Fruit fly (Drosophila melanogaster) whole organism, wandering third instar larva: Measurements from ENCODE around the gene CAH8.

Experiments used
- Abd-B ChIP-seq: fragments of >200 bp; optimal IDR thresholded peaks from 2 replicates; lab custom pipeline; 2017; ENCODE audit warnings: missing biosample characterization, missing genetic modification characterization
- CG32264 ChIP-seq: fragments of 200-800 bp; sonication (Bioruptor generic); optimal IDR thresholded peaks from 2 replicates; lab custom pipeline; 2016; ENCODE audit warnings: missing biosample characterization, missing genetic modification characterization
- CG9705 ChIP-seq: fragments of 200-800 bp; sonication (Bioruptor generic); optimal IDR thresholded peaks from 2 replicates; lab custom pipeline; 2018; ENCODE audit warnings: missing biosample characterization, mild to moderate bottlenecking, missing genetic modification characterization
- Dfd ChIP-seq: fragments of >200 bp; optimal IDR thresholded peaks from 2 replicates; lab custom pipeline; 2017; ENCODE audit warnings: missing biosample characterization, missing genetic modification characterization
- Dif ChIP-seq: fragments of 200-275, 200-300 bp; sonication (Bioruptor generic); optimal IDR thresholded peaks from 2 replicates; lab custom pipeline; 2018; ENCODE audit warnings: missing biosample characterization, missing genetic modification characterization; ENCODE audit not compliant: partially characterized antibody
- GATAd ChIP-seq: sonication (Bioruptor generic); optimal IDR thresholded peaks from 2 replicates; lab custom pipeline; 2016; ENCODE audit warnings: missing biosample characterization, missing genetic modification characterization
- HLH106 ChIP-seq: fragments of 200-800 bp; optimal IDR thresholded peaks from 3 replicates; lab custom pipeline; 2019; ENCODE audit warnings: missing biosample characterization, mild to moderate bottlenecking, missing genetic modification characterization, moderate library complexity
- Hnf4 ChIP-seq: fragments of 200-800 bp; sonication (Bioruptor generic); optimal IDR thresholded peaks from 2 replicates; lab custom pipeline; 2016; ENCODE audit warnings: missing biosample characterization, mild to moderate bottlenecking, missing genetic modification characterization
- Hr78 ChIP-seq: fragments of >200 bp; optimal IDR thresholded peaks from 2 replicates; lab custom pipeline; 2017; ENCODE audit warnings: missing biosample characterization, missing genetic modification characterization
- Hr83 ChIP-seq: fragments of 200-300 bp; sonication (Bioruptor generic); optimal IDR thresholded peaks from 2 replicates; lab custom pipeline; 2016; ENCODE audit warnings: missing biosample characterization, mild to moderate bottlenecking, missing genetic modification characterization, moderate library complexity; ENCODE audit not compliant: poor library complexity, severe bottlenecking
- Jra ChIP-seq: sonication (Bioruptor generic); optimal IDR thresholded peaks from 2 replicates; lab custom pipeline; 2016; ENCODE audit warnings: missing biosample characterization, missing genetic modification characterization
- Mio ChIP-seq: sonication (Bioruptor generic); optimal IDR thresholded peaks from 2 replicates; lab custom pipeline; 2016; ENCODE audit warnings: missing biosample characterization, missing genetic modification characterization
- Myc ChIP-seq: fragments of >200 bp; optimal IDR thresholded peaks from 2 replicates; lab custom pipeline; 2017
- N ChIP-seq: fragments of >200 bp; optimal IDR thresholded peaks from 2 replicates; lab custom pipeline; 2018; ENCODE audit warnings: missing biosample characterization, missing external identifiers, missing genetic modification characterization
- OdsH ChIP-seq: fragments of 200-800 bp; sonication (Bioruptor generic); optimal IDR thresholded peaks from 2 replicates; lab custom pipeline; 2016; ENCODE audit warnings: missing biosample characterization, mild to moderate bottlenecking, missing genetic modification characterization
- Rel ChIP-seq, 2 experiments: fragments of 200-800 bp; sonication (Bioruptor generic) in 1 of 2; optimal IDR thresholded peaks; 2 replicates in 1 of 2; 3 replicates in 1 of 2; lab custom pipeline; 2016 to 2019; ENCODE audit warnings: mild to moderate bottlenecking in 2 of 2, missing biosample characterization in 2 of 2, missing genetic modification characterization in 2 of 2, moderate library complexity in 1 of 2
- Sp1 ChIP-seq: fragments of 200-800 bp; sonication (Bioruptor generic); optimal IDR thresholded peaks from 3 replicates; lab custom pipeline; 2019; ENCODE audit warnings: missing biosample characterization, mild to moderate bottlenecking, missing genetic modification characterization, moderate library complexity
- Vsx2 ChIP-seq: fragments of 200-300, 225-300 bp; sonication (Bioruptor generic); optimal IDR thresholded peaks from 2 replicates; lab custom pipeline; 2018; ENCODE audit warnings: missing biosample characterization, missing genetic modification characterization; ENCODE audit not compliant: partially characterized antibody
- br ChIP-seq: fragments of 200-800 bp; sonication (Bioruptor generic); optimal IDR thresholded peaks from 2 replicates; lab custom pipeline; 2016; ENCODE audit warnings: missing biosample characterization, missing genetic modification characterization
- dl ChIP-seq, 2 experiments: fragments of 175-275, 200-275 bp in 1 of 2; fragments of 200-275 bp in 1 of 2; sonication (Bioruptor generic); optimal IDR thresholded peaks; lab custom pipeline; 2018; ENCODE audit warnings: mild to moderate bottlenecking in 2 of 2, missing biosample characterization in 2 of 2, missing genetic modification characterization in 2 of 2, moderate library complexity in 2 of 2; ENCODE audit not compliant: partially characterized antibody in 2 of 2, insufficient read depth in 1 of 2
- dmrt93B ChIP-seq: fragments of 200-800 bp; sonication (Bioruptor generic); optimal IDR thresholded peaks from 2 replicates; lab custom pipeline; 2018; ENCODE audit warnings: missing biosample characterization, mild to moderate bottlenecking, missing genetic modification characterization
- dsf ChIP-seq: sonication (Bioruptor generic); optimal IDR thresholded peaks from 2 replicates; lab custom pipeline; 2016; ENCODE audit warnings: missing biosample characterization, missing genetic modification characterization, borderline replicate concordance
- ey ChIP-seq: fragments of 200-800 bp; sonication (Bioruptor generic); optimal IDR thresholded peaks from 2 replicates; lab custom pipeline; 2016; ENCODE audit warnings: missing biosample characterization, missing genetic modification characterization
- foxo ChIP-seq, 2 experiments: fragments of 200-800 bp; sonication (Bioruptor generic); optimal IDR thresholded peaks; 2 replicates in 1 of 2; 3 replicates in 1 of 2; lab custom pipeline; 2016 to 2017; ENCODE audit warnings: missing biosample characterization in 2 of 2, missing genetic modification characterization in 2 of 2
- fru ChIP-seq: fragments of 200-800 bp; sonication (Bioruptor generic); optimal IDR thresholded peaks from 3 replicates; lab custom pipeline; 2016; ENCODE audit warnings: missing biosample characterization, mild to moderate bottlenecking, missing genetic modification characterization
- h ChIP-seq: fragments of 200-800 bp; sonication (Bioruptor generic); optimal IDR thresholded peaks from 3 replicates; lab custom pipeline; 2016; ENCODE audit warnings: missing biosample characterization, mild to moderate bottlenecking, missing genetic modification characterization
- jim ChIP-seq: fragments of 175-275, 200-325 bp; sonication (Bioruptor generic); optimal IDR thresholded peaks from 2 replicates; lab custom pipeline; 2016; ENCODE audit warnings: missing biosample characterization, mild to moderate bottlenecking, missing genetic modification characterization
- lola ChIP-seq: fragments of >200 bp; optimal IDR thresholded peaks from 2 replicates; lab custom pipeline; 2017; ENCODE audit warnings: missing biosample characterization, missing genetic modification characterization
- pan ChIP-seq: fragments of >200 bp; optimal IDR thresholded peaks from 2 replicates; lab custom pipeline; 2017
- psq ChIP-seq: fragments of 200-800 bp; sonication (Bioruptor generic); optimal IDR thresholded peaks from 3 replicates; lab custom pipeline; 2017; ENCODE audit warnings: missing biosample characterization, mild to moderate bottlenecking, missing genetic modification characterization, moderate library complexity
- rgr ChIP-seq: fragments of 200-800 bp; sonication (Bioruptor generic); optimal IDR thresholded peaks from 3 replicates; lab custom pipeline; 2016; ENCODE audit warnings: missing biosample characterization, mild to moderate bottlenecking, missing genetic modification characterization
- sage ChIP-seq: fragments of 200-800 bp; sonication (Bioruptor generic); optimal IDR thresholded peaks from 2 replicates; lab custom pipeline; 2016; ENCODE audit warnings: missing biosample characterization, mild to moderate bottlenecking, missing genetic modification characterization
- sv ChIP-seq: fragments of 200-800 bp; sonication (Bioruptor generic); optimal IDR thresholded peaks from 3 replicates; lab custom pipeline; 2016; ENCODE audit warnings: missing biosample characterization, missing genetic modification characterization
- tai ChIP-seq: sonication (Bioruptor generic); optimal IDR thresholded peaks from 2 replicates; lab custom pipeline; 2016; ENCODE audit warnings: missing biosample characterization, missing genetic modification characterization
- usp ChIP-seq: fragments of >200 bp; optimal IDR thresholded peaks from 2 replicates; lab custom pipeline; 2017; ENCODE audit warnings: missing biosample characterization, missing genetic modification characterization
- woc ChIP-seq: sonication (Bioruptor generic); optimal IDR thresholded peaks from 2 replicates; lab custom pipeline; 2016; ENCODE audit warnings: missing biosample characterization, mild to moderate bottlenecking, missing genetic modification characterization

The CAH8 gene

DNA sequence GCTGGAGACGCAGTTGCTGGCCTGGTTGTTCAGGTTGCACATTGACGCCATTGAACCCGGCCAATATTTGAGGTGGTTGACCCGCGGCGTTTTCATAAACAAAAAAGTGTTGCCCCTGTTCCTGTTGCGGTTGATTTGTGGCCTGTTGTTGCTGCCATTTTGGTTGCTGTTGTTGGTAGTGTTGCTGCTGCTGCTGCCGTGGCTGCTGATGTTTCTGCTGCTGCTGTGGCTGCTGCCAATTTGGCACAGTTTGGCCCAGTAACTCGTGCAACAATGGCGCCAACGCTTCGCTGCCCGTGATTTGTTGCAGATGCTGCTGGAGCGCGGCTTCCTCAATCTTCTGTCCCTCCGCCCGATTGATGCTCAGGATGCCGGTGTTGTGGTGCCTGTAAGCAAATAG is 47.9 kb downstream of the CAH8 start:
- TF ChIP-seq Hr83 (GFP tag; lab: Kevin White, UChicago): no peak
- TF ChIP-seq Dfd (GFP tag; lab: Kevin White, UChicago): peak; percentile 74

DNA sequence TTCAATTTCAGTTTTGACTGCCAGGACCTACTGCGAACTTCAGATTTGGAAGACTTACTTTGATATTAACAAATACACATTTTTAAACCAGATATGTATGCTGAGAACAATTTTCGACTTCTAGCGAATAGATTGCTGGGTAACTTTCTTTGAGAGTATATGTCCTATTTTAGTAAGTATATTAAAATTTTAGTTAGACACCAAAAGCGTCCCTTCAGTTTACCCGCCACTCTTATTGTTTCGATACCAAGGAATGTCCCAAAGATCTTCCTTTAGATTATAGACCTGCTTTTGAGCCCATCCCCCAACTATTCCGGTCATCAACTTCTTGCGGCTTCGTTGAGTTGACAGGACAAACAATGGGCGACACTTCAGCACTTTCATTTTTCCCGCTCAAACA is 49.3 kb downstream of the CAH8 start, which contains the start of gene CG5388:
Gene CG5388, minus strand, starts transcription at position 101 of the 400 bp plus-strand sequence.
- TF ChIP-seq Hr83 (GFP tag; lab: Kevin White, UChicago) (no peak), Hnf4 (no peak), Dfd (GFP tag; lab: Kevin White, UChicago) (no peak), N (GFP tag; lab: Kevin White, UChicago) (no peak), Jra (GFP tag; lab: Kevin White, UChicago) (no peak), Rel (GFP tag; optimal IDR thresholded peaks at IDR 0.05; lab: Kevin White, UChicago) (no peak), Rel (tag; optimal IDR thresholded peaks at IDR 0.05; lab: Kevin White, UChicago) (no peak), psq (no peak)

DNA sequence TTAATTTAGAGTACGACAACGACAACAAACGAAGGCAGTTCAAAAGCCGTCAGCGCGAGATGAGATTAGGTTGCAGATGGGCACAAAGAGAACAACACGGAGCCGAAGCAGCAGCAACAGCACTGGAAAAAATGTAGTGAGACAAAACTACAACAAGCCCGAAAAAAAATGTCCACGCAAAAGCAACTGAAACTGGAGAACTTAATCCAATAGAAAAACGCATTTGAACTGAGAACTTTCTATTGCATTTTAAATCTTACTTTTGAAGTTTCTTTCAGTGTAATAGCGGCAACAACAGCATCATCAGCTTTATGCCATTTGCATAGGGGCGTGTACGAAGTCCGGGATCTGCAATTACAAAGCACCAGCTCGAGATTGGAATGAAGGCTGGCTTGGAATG is 50.0 kb downstream of the CAH8 start:
- TF ChIP-seq fru (GFP tag; lab: Kevin White, UChicago): peak; percentile 57
- no peak for TF ChIP-seq Abd-B
- no peak for TF ChIP-seq sage (GFP tag; lab: Kevin White, UChicago)
- peak; percentile 62 for TF ChIP-seq Sp1
- TF ChIP-seq Dfd (GFP tag; lab: Kevin White, UChicago): no peak
- TF ChIP-seq dl (GFP tag; optimal IDR thresholded peaks at IDR 0.05; lab: Kevin White, UChicago; ENCODE audit: insufficient read depth in 1 of 2, partially characterized antibody in 2 of 2): no peak
- TF ChIP-seq ey: peak; percentile 65
- peak in 1 of 2 experiments; percentile 64 for TF ChIP-seq foxo (GFP tag; optimal IDR thresholded peaks at IDR 0.05; lab: Kevin White, UChicago)
- no peak for TF ChIP-seq CG32264 (GFP tag; lab: Kevin White, UChicago)
- TF ChIP-seq Hnf4: peak; percentile 55
- TF ChIP-seq tai: peak; percentile 33
- TF ChIP-seq Jra (GFP tag; lab: Kevin White, UChicago): no peak
- no peak for TF ChIP-seq GATAd (GFP tag; lab: Kevin White, UChicago)
- TF ChIP-seq Myc (lab: Kevin White, UChicago): no peak
- peak; percentile 71 for TF ChIP-seq h (GFP tag; lab: Kevin White, UChicago)
- no peak for TF ChIP-seq lola (GFP tag; lab: Kevin White, UChicago)
- no peak for TF ChIP-seq Hr78 (GFP tag; lab: Kevin White, UChicago)
- TF ChIP-seq br (GFP tag; lab: Kevin White, UChicago): peak; percentile 64
- TF ChIP-seq woc (GFP tag; lab: Kevin White, UChicago): peak; percentile 16
- TF ChIP-seq HLH106 (tag; lab: Kevin White, UChicago): peak; percentile 64
- TF ChIP-seq Rel (GFP tag; optimal IDR thresholded peaks at IDR 0.05; lab: Kevin White, UChicago): no peak
- TF ChIP-seq Rel (tag; optimal IDR thresholded peaks at IDR 0.05; lab: Kevin White, UChicago): no peak
- no peak for TF ChIP-seq usp
- TF ChIP-seq Vsx2: no peak
- TF ChIP-seq dsf: no peak
- no peak for TF ChIP-seq dmrt93B (GFP tag; lab: Kevin White, UChicago)
- TF ChIP-seq N (GFP tag; lab: Kevin White, UChicago): no peak
- TF ChIP-seq pan: no peak
- TF ChIP-seq jim (GFP tag; lab: Kevin White, UChicago): no peak
- TF ChIP-seq Mio (GFP tag; lab: Kevin White, UChicago): no peak
- peak; percentile 46 for TF ChIP-seq OdsH (GFP tag; lab: Kevin White, UChicago)
- no peak for TF ChIP-seq Dif (GFP tag; lab: Kevin White, UChicago)
- no peak for TF ChIP-seq sv (GFP tag; lab: Kevin White, UChicago)
- TF ChIP-seq CG9705: peak; percentile 17
- peak; percentile 27 for TF ChIP-seq psq
- peak; percentile 47 for TF ChIP-seq rgr
- no peak for TF ChIP-seq Hr83 (GFP tag; lab: Kevin White, UChicago)
